Worm (Caenorhabditis elegans): ENCODE measurements around the gene srab-26.

The srab-26 gene

DNA sequence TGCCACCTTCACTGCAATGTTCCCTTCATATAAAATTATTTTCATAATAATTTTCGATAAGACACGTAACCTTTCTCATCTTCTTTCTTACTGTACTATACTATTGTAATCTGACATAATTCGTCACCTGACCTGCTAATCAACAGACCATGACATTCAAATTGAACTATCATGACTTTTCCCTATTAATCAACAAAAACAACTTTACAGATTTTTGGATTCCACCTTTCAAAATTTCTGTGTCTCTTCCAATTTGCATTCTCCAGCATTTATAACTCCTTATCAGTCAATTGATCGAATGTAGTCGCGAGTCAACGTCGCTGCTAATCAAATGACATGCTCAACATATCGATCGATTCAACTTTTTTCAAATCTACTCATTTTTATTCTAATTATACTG, 10.3 kb upstream of the srab-26 start, which contains the start of gene fshr-1:
TSS of gene fshr-1 (plus strand) at position 209 of the 400 bp plus-strand sequence.
- TF ChIP-seq unc-62 (GFP tag; optimal IDR thresholded peaks at IDR 0.05): no peak

- no peak for TF ChIP-seq unc-62 (GFP tag; optimal IDR thresholded peaks at IDR 0.05)
These were observed 6.7 kb upstream of the srab-26 start, which contains the start of gene clp-9 for ce11 chrV:9885918-9886488. Gene clp-9, minus strand, starts transcription at chrV:9885968.

- no peak for TF ChIP-seq unc-62 (GFP tag; optimal IDR thresholded peaks at IDR 0.05)
These were observed 563 bp upstream of the srab-26 start, which contains the start of gene sdz-31 for ce11 chrV:9879867-9880266. Gene sdz-31, plus strand, starts transcription at chrV:9880167.

ce11 chrV:9871339-9871738, 8.0 kb downstream of the srab-26 start, which contains the start of gene srab-18:
Gene srab-18, minus strand, starts transcription at chrV:9871439.
- no peak for TF ChIP-seq unc-62 (GFP tag; optimal IDR thresholded peaks at IDR 0.05)

ce11 chrV:9868311-9868710, 11.0 kb downstream of the srab-26 start, which contains the start of gene srab-17:
Gene srab-17, minus strand, starts transcription at chrV:9868411.
- TF ChIP-seq unc-62 (GFP tag; optimal IDR thresholded peaks at IDR 0.05): no peak

DNA sequence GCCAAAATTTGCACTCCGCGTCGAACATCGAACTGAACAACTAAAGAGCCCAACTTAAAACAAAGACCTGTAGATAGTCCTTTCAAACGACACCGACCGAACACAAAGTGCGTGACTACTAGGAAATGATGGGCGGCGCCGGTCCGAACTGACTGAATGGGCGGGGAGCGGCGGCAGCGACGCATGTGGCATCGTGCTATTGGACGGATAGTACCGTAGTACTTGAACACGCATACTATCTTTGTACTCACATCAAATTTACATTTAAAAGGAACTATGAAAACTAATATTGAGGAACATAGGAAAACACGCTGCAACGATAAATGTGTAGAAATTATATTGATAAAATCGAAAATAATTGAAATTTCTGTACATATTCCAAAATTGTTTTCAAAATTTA, 19.0 kb downstream of the srab-26 start:
- no peak for TF ChIP-seq unc-62 (GFP tag; optimal IDR thresholded peaks at IDR 0.05)

DNA sequence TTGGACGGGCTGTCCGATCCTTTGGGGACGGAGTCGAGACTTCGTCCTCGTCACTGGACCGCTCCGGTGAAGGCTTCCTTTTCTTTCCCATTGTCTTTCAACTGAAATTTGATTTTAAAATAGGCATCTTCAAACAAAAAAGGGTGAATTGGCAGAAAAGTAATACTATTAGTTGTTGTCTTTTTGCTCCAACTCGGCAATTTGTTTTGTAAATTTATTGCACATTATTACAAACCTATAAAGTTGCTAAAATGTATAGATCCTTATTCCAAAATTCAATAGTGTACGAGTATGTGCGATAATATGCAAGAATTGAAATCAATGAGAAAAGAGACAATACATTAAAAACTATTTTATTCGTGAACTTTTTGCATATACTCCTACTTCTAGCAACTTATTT, 19.4 kb downstream of the srab-26 start, which contains the start of gene lsy-12:
TSS of gene lsy-12 (minus strand) at position 101 of the 400 bp plus-strand sequence.
- TF ChIP-seq unc-62 (GFP tag; optimal IDR thresholded peaks at IDR 0.05): no peak

ce11 chrV:9856978-9857377, 22.3 kb downstream of the srab-26 start:
- no peak for TF ChIP-seq unc-62 (GFP tag; optimal IDR thresholded peaks at IDR 0.05)

- TF ChIP-seq unc-62 (GFP tag; optimal IDR thresholded peaks at IDR 0.05): no peak
These were observed 23.1 kb downstream of the srab-26 start for ce11 chrV:9855920-9856852.

DNA sequence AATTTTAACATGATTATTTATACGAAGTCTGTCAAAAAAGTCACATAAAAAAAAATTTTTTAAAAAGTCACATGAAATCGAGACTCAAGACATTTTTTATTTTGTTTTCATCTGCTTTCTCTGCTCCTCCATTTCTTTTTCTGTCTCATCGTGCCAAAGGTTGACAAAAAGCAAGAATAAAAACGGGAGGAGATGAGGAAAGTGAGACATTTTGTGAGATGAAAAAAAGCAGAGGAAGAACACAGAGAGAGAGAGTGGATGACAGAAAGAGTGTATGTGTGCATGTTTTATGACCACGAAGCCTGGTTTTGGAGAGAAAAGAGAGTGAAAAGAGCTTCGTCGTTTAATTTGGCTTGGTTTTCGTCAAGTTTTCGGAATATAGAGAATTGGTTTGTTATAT, 25.5 kb downstream of the srab-26 start:
- no peak for TF ChIP-seq unc-62 (GFP tag; optimal IDR thresholded peaks at IDR 0.05)

DNA sequence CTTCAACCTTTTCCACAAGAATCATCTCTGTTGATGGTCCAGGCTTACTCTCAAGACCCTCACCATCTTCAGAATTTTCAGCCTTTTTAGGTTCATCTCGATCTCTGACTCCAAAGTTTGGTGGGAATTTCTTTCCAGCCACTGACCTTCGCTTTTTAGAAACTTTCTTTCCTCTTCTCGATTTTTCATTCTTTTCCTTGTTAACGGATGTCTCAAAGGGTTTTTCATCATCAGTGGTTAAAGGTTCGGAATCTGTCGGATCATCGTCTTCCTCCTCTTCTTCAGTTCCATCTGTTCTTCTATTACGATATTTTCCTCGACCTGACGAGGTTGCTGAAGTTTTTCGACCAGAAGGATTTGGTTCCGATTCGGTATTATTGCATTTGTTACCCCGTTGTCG, 30.7 kb downstream of the srab-26 start:
- TF ChIP-seq unc-62 (GFP tag; optimal IDR thresholded peaks at IDR 0.05): no peak

- no peak for TF ChIP-seq unc-62 (GFP tag; optimal IDR thresholded peaks at IDR 0.05)
These were observed 35.9 kb downstream of the srab-26 start, which contains the start of gene sru-8 for ce11 chrV:9843376-9843916. Gene sru-8, plus strand, starts transcription at chrV:9843866.

- no peak for TF ChIP-seq unc-62 (GFP tag; optimal IDR thresholded peaks at IDR 0.05)
These were observed 37.9 kb downstream of the srab-26 start, which contains the start of gene sru-36 for ce11 chrV:9841376-9841775. Gene sru-36, plus strand, starts transcription at chrV:9841676.

DNA sequence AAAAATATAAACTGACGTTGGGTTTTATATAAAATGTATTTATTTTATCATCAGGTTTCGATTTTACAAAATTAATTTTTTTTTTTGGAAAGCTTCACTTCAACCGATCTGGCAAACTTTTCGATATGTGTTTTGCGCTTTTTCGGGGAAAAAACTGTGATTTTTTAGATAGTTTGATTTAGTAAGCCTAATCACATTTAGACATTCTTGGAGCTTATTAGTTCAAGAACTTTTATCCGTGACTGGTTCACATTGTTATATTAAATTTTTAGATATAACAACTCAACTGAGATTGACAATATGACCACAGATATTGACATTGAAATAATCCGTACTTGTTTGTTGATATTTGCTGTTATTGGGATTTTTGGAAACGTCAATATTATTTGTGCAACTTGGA, 41.6 kb downstream of the srab-26 start, which contains the start of gene srsx-21:
TSS of gene srsx-21 (plus strand) at position 301 of the 400 bp plus-strand sequence.
- TF ChIP-seq unc-62 (GFP tag; optimal IDR thresholded peaks at IDR 0.05): no peak

DNA sequence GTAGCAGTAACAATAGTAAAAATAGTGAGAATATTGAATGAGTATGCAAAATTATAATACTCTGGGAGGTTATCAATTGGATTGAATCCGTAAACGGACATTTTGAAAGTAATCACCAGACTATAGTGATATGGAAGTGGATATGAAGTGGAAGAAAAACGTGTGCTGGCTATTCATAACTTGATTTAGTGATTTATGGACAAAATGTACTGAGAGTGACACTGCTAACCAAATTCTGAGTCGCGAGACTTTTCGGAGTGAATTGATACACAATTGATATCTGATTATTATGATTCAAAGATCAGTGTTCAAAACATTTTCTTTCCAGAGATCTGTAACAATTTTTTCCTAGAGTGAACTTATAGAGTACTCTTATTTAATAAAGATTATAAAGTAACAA, 43.4 kb downstream of the srab-26 start, which contains the start of gene sru-38:
TSS of gene sru-38 (minus strand) at position 101 of the 400 bp plus-strand sequence.
- TF ChIP-seq unc-62 (GFP tag; optimal IDR thresholded peaks at IDR 0.05): no peak

- TF ChIP-seq unc-62 (GFP tag; optimal IDR thresholded peaks at IDR 0.05): no peak
These were observed 45.4 kb downstream of the srab-26 start, which contains the start of gene sru-40 for ce11 chrV:9833900-9834299. Gene sru-40, minus strand, starts transcription at chrV:9834000.
